Comparison of ENCODE assay signal across 1 worm cellular context in genomic region chrIII:9704606-9704938, ce11.
TF ChIP-seq lines count a peak whose summit lies in the region.

No protein-coding gene starts in this region.

TF ChIP-seq in whole organism, L4 larva, 104 proteins besides CTCF, POLR2A, EP300 and RAD21 (continued from another document):
- TF ChIP-seq cey-2 (tag; optimal IDR thresholded peaks at IDR 0.05; lab: Kevin White, UChicago; ENCODE audit: borderline replicate concordance, insufficient read depth), result no peak
